Worm (Caenorhabditis elegans) whole organism, L3 larva: Measurements from ENCODE around the gene B0334.13.

Experiments
- R02D3.7 ChIP-seq: fragments of 150-350 bp; optimal IDR thresholded peaks from 2 replicates; lab custom pipeline; 2014; ENCODE audit warnings: missing biosample characterization, missing genetic modification characterization
- ama-1 ChIP-seq: fragments of 150-350 bp; optimal IDR thresholded peaks from 2 replicates; lab custom pipeline; 2018
- ceh-28 ChIP-seq: fragments of 150-350 bp; optimal IDR thresholded peaks from 2 replicates; lab custom pipeline; 2014; ENCODE audit warnings: missing biosample characterization, missing genetic modification reagents, missing genetic modification characterization
- ceh-82 ChIP-seq: fragments of 150-350 bp; optimal IDR thresholded peaks from 2 replicates; lab custom pipeline; 2014; ENCODE audit warnings: missing biosample characterization, missing genetic modification characterization
- daf-12 ChIP-seq: fragments of 150-350 bp; optimal IDR thresholded peaks from 2 replicates; lab custom pipeline; 2014; ENCODE audit warnings: missing biosample characterization, missing genetic modification reagents, missing genetic modification characterization
- egl-5 ChIP-seq: fragments of 150-350 bp; optimal IDR thresholded peaks from 2 replicates; lab custom pipeline; 2017; ENCODE audit warnings: missing biosample characterization, missing genetic modification reagents, missing genetic modification characterization, inconsistent platforms
- elt-2 ChIP-seq: sonication (generic microtip); optimal IDR thresholded peaks from 2 replicates; lab custom pipeline; 2016; ENCODE audit warnings: missing genetic modification reagents, mild to moderate bottlenecking, missing genetic modification characterization, missing compliant biosample characterization
- elt-3 ChIP-seq, 3 experiments: fragments of 150-350 bp in 1 of 3; sonication (generic microtip) in 2 of 3; optimal IDR thresholded peaks; 2 replicates in 2 of 3; 4 replicates in 1 of 3; lab custom pipeline; 2014 to 2017; ENCODE audit warnings: missing biosample characterization in 3 of 3, missing genetic modification characterization in 3 of 3
- eor-1 ChIP-seq, 2 experiments: fragments of 150-350 bp; optimal IDR thresholded peaks; 2 replicates each; lab custom pipeline; 2014 to 2018; ENCODE audit warnings: missing biosample characterization in 2 of 2, missing genetic modification characterization in 2 of 2
- fkh-10 ChIP-seq: sonication (generic microtip); optimal IDR thresholded peaks from 2 replicates; lab custom pipeline; 2017; ENCODE audit warnings: missing biosample characterization, missing genetic modification reagents, missing genetic modification characterization
- fkh-2 ChIP-seq: fragments of 150-350 bp; optimal IDR thresholded peaks from 2 replicates; lab custom pipeline; 2014; ENCODE audit warnings: missing biosample characterization, missing genetic modification reagents, missing genetic modification characterization
- hmg-11 ChIP-seq: sonication (generic microtip); optimal IDR thresholded peaks from 2 replicates; lab custom pipeline; 2016; ENCODE audit warnings: missing genetic modification characterization, missing compliant biosample characterization
- jun-1 ChIP-seq: fragments of 150-350 bp; optimal IDR thresholded peaks from 2 replicates; lab custom pipeline; 2014; ENCODE audit warnings: missing biosample characterization, missing genetic modification reagents, missing genetic modification characterization
- lin-39 ChIP-seq: fragments of 150-350 bp; optimal IDR thresholded peaks from 2 replicates; lab custom pipeline; 2018; ENCODE audit warnings: missing biosample characterization, missing genetic modification reagents, missing genetic modification characterization
- lsy-12 ChIP-seq: sonication (generic microtip); optimal IDR thresholded peaks from 2 replicates; lab custom pipeline; 2016; ENCODE audit warnings: mild to moderate bottlenecking, missing genetic modification characterization, missing compliant biosample characterization
- nfya-1 ChIP-seq: sonication (generic microtip); optimal IDR thresholded peaks from 2 replicates; lab custom pipeline; 2017; ENCODE audit warnings: missing genetic modification characterization, mild to moderate bottlenecking, missing compliant biosample characterization, antibody characterized with exemption, moderate library complexity; ENCODE audit not compliant: insufficient read depth
- nhr-12 ChIP-seq: fragments of 150-350 bp; optimal IDR thresholded peaks from 2 replicates; lab custom pipeline; 2014; ENCODE audit warnings: missing biosample characterization, missing genetic modification characterization
- nhr-23 ChIP-seq: fragments of 150-350 bp; optimal IDR thresholded peaks from 2 replicates; lab custom pipeline; 2014; ENCODE audit warnings: missing biosample characterization, missing genetic modification reagents, missing genetic modification characterization
- nhr-237 ChIP-seq: fragments of 150-350 bp; optimal IDR thresholded peaks from 2 replicates; lab custom pipeline; 2014; ENCODE audit warnings: missing biosample characterization, missing genetic modification characterization
- nhr-25 ChIP-seq: sonication (generic microtip); optimal IDR thresholded peaks from 2 replicates; lab custom pipeline; 2017; ENCODE audit warnings: missing biosample characterization, missing genetic modification characterization
- nhr-28 ChIP-seq: fragments of 150-350 bp; optimal IDR thresholded peaks from 2 replicates; lab custom pipeline; 2014; ENCODE audit warnings: missing biosample characterization, missing genetic modification characterization
- nhr-43 ChIP-seq: sonication (generic microtip); optimal IDR thresholded peaks from 2 replicates; lab custom pipeline; 2016; ENCODE audit warnings: mild to moderate bottlenecking, missing genetic modification characterization, missing compliant biosample characterization; ENCODE audit not compliant: poor library complexity, severe bottlenecking
- nhr-67 ChIP-seq: fragments of 150-350 bp; optimal IDR thresholded peaks from 2 replicates; lab custom pipeline; 2014; ENCODE audit warnings: missing biosample characterization, missing genetic modification characterization
- nhr-76 ChIP-seq: fragments of 150-350 bp; sonication (generic microtip); optimal IDR thresholded peaks from 5 replicates; lab custom pipeline; 2014; ENCODE audit warnings: missing biosample characterization, missing genetic modification characterization
- nhr-77 ChIP-seq: fragments of 150-350 bp; optimal IDR thresholded peaks from 2 replicates; lab custom pipeline; 2014; ENCODE audit warnings: missing biosample characterization, missing genetic modification characterization
- pha-4 ChIP-seq: fragments of 150-350 bp; optimal IDR thresholded peaks from 2 replicates; lab custom pipeline; 2014; ENCODE audit warnings: missing biosample characterization, missing genetic modification reagents, missing genetic modification characterization
- pqm-1 ChIP-seq: fragments of 150-350 bp; optimal IDR thresholded peaks from 2 replicates; lab custom pipeline; 2017; ENCODE audit warnings: missing biosample characterization, missing genetic modification characterization, inconsistent platforms
- snpc-4 ChIP-seq: fragments of 150-350 bp; optimal IDR thresholded peaks from 2 replicates; lab custom pipeline; 2014; ENCODE audit warnings: missing biosample characterization, missing genetic modification characterization
- tbx-2 ChIP-seq: sonication (generic microtip); optimal IDR thresholded peaks from 2 replicates; lab custom pipeline; 2016; ENCODE audit warnings: mild to moderate bottlenecking, missing genetic modification characterization, missing compliant biosample characterization
- unc-39 ChIP-seq: sonication (generic microtip); optimal IDR thresholded peaks from 4 replicates; lab custom pipeline; 2017; ENCODE audit warnings: missing biosample characterization, missing genetic modification characterization
- zag-1 ChIP-seq: fragments of 150-350 bp; optimal IDR thresholded peaks from 2 replicates; lab custom pipeline; 2014; ENCODE audit warnings: missing biosample characterization, missing genetic modification characterization
- ztf-11 ChIP-seq: fragments of 150-350 bp; optimal IDR thresholded peaks from 2 replicates; lab custom pipeline; 2014; ENCODE audit warnings: missing biosample characterization, missing genetic modification characterization
- ztf-4 ChIP-seq: fragments of 150-350 bp; optimal IDR thresholded peaks from 2 replicates; lab custom pipeline; 2014; ENCODE audit warnings: missing biosample characterization, missing genetic modification characterization

The B0334.13 gene

ce11 chrII:11497365-11497764 is 9.3 kb downstream of the B0334.13 start, which contains the start of gene B0334.5:
Gene B0334.5 (plus strand): TSS chrII:11497665.
- TF ChIP-seq nhr-25 (tag; lab: Kevin White, UChicago) (no peak), nhr-76 (tag; lab: Kevin White, UChicago) (no peak), snpc-4 (tag; lab: Kevin White, UChicago) (no peak), ztf-11 (tag; lab: Kevin White, UChicago) (no peak), nhr-43 (tag; lab: Kevin White, UChicago) (no peak), ceh-28 (no peak), zag-1 (no peak), nhr-28 (no peak), nhr-12 (no peak), lin-39 (tag; lab: Kevin White, UChicago) (no peak), pha-4 (tag; lab: Kevin White, UChicago) (no peak), nhr-237 (no peak), lsy-12 (tag; lab: Kevin White, UChicago) (no peak), hmg-11 (tag; lab: Kevin White, UChicago) (no peak), jun-1 (no peak), ceh-82 (tag; lab: Kevin White, UChicago) (no peak), eor-1 (tag; optimal IDR thresholded peaks at IDR 0.05; lab: Kevin White, UChicago) (no peak), ztf-4 (tag; lab: Kevin White, UChicago) (no peak), pqm-1 (tag; lab: Kevin White, UChicago) (no peak), egl-5 (tag; lab: Kevin White, UChicago) (no peak)

ce11 chrII:11500198-11500597 is 12.1 kb downstream of the B0334.13 start, which contains the start of gene B0334.20:
Gene B0334.20 (minus strand): TSS chrII:11500459.
- TF ChIP-seq nhr-67 (tag; lab: Kevin White, UChicago) (no peak), zag-1 (no peak), fkh-2 (tag; lab: Kevin White, UChicago) (no peak), elt-2 (tag; lab: Kevin White, UChicago) (peak; percentile 44), nfya-1 (tag; lab: Kevin White, UChicago) (no peak)

- TF ChIP-seq elt-3 (tag; optimal IDR thresholded peaks at IDR 0.05; lab: Kevin White, UChicago) (peak; percentile 98 to 100 (median 100)), nhr-23 (tag; lab: Kevin White, UChicago) (peak; percentile 49), tbx-2 (peak; percentile 39), pqm-1 (tag; lab: Kevin White, UChicago) (no peak), nhr-25 (tag; lab: Kevin White, UChicago) (peak; percentile 60), nhr-43 (tag; lab: Kevin White, UChicago) (peak; percentile 81), fkh-2 (tag; lab: Kevin White, UChicago) (no peak)
These were observed 13.9 kb downstream of the B0334.13 start for ce11 chrII:11501956-11502355.

ce11 chrII:11503761-11504160 is 15.7 kb downstream of the B0334.13 start:
- TF ChIP-seq R02D3.7, result no peak
- TF ChIP-seq, all 47 proteins: peak for 0

- TF ChIP-seq ama-1 (lab: Kevin White, UChicago) (no peak), nhr-25 (tag; lab: Kevin White, UChicago) (peak; percentile 69)
These were observed 22.3 kb downstream of the B0334.13 start, which contains the start of gene npr-41 for ce11 chrII:11510373-11510772. Gene npr-41 (plus strand): TSS chrII:11510673.

ce11 chrII:11512921-11513320 is 24.8 kb downstream of the B0334.13 start:
- TF ChIP-seq daf-12 (no peak), nhr-77 (tag; lab: Kevin White, UChicago) (no peak), fkh-10 (no peak), unc-39 (tag; lab: Kevin White, UChicago) (no peak), jun-1 (no peak)
